Worm (Caenorhabditis elegans): Measurements from ENCODE around the gene K06A4.2.

- TF ChIP-seq unc-86 (tag; optimal IDR thresholded peaks at IDR 0.05) = no peak
- TF ChIP-seq F13H6.1 (tag; optimal IDR thresholded peaks at IDR 0.05) = no peak
- no peak for TF ChIP-seq fkh-10 (GFP tag; optimal IDR thresholded peaks at IDR 0.05)
- TF ChIP-seq ceh-24 (tag; optimal IDR thresholded peaks at IDR 0.05) = no peak
- no peak for TF ChIP-seq pag-3 (tag; optimal IDR thresholded peaks at IDR 0.05; ENCODE audit: borderline replicate concordance)
- no peak for TF ChIP-seq ama-1 (optimal IDR thresholded peaks at IDR 0.05)
- no peak for TF ChIP-seq gmeb-2 (tag; optimal IDR thresholded peaks at IDR 0.05)
These were observed 37.7 kb downstream of the K06A4.2 start for ce11 chrV:9521697-9522096.
